Worm (Caenorhabditis elegans) whole organism, L3 larva: ENCODE results near the gene F47B7.4.

Experiments
- ama-1 ChIP-seq: fragments of 150-350 bp; optimal IDR thresholded peaks from 2 replicates; lab custom pipeline; 2018
- ceh-28 ChIP-seq: fragments of 150-350 bp; optimal IDR thresholded peaks from 2 replicates; lab custom pipeline; 2014; ENCODE audit warnings: missing biosample characterization, missing genetic modification reagents, missing genetic modification characterization
- egl-27 ChIP-seq: sonication (generic microtip); optimal IDR thresholded peaks from 4 replicates; lab custom pipeline; 2017; ENCODE audit warnings: missing biosample characterization, missing genetic modification reagents, missing genetic modification characterization
- elt-2 ChIP-seq: sonication (generic microtip); optimal IDR thresholded peaks from 2 replicates; lab custom pipeline; 2016; ENCODE audit warnings: missing genetic modification reagents, mild to moderate bottlenecking, missing genetic modification characterization, missing compliant biosample characterization
- elt-3 ChIP-seq, 3 experiments: fragments of 150-350 bp in 1 of 3; sonication (generic microtip) in 2 of 3; optimal IDR thresholded peaks; 2 replicates in 2 of 3; 4 replicates in 1 of 3; lab custom pipeline; 2014 to 2017; ENCODE audit warnings: missing biosample characterization in 3 of 3, missing genetic modification characterization in 3 of 3
- fkh-10 ChIP-seq: sonication (generic microtip); optimal IDR thresholded peaks from 2 replicates; lab custom pipeline; 2017; ENCODE audit warnings: missing biosample characterization, missing genetic modification reagents, missing genetic modification characterization
- fos-1 ChIP-seq: fragments of 150-350 bp; optimal IDR thresholded peaks from 2 replicates; lab custom pipeline; 2014; ENCODE audit warnings: missing biosample characterization, missing genetic modification characterization
- jun-1 ChIP-seq: fragments of 150-350 bp; optimal IDR thresholded peaks from 2 replicates; lab custom pipeline; 2014; ENCODE audit warnings: missing biosample characterization, missing genetic modification reagents, missing genetic modification characterization
- mdl-1 ChIP-seq: fragments of 150-350 bp; optimal IDR thresholded peaks from 2 replicates; lab custom pipeline; 2014; ENCODE audit warnings: missing biosample characterization, missing genetic modification characterization
- nfya-1 ChIP-seq: sonication (generic microtip); optimal IDR thresholded peaks from 2 replicates; lab custom pipeline; 2017; ENCODE audit warnings: missing genetic modification characterization, mild to moderate bottlenecking, missing compliant biosample characterization, antibody characterized with exemption, moderate library complexity; ENCODE audit not compliant: insufficient read depth
- nhr-76 ChIP-seq: fragments of 150-350 bp; sonication (generic microtip); optimal IDR thresholded peaks from 5 replicates; lab custom pipeline; 2014; ENCODE audit warnings: missing biosample characterization, missing genetic modification characterization
- nhr-77 ChIP-seq: fragments of 150-350 bp; optimal IDR thresholded peaks from 2 replicates; lab custom pipeline; 2014; ENCODE audit warnings: missing biosample characterization, missing genetic modification characterization
- zag-1 ChIP-seq: fragments of 150-350 bp; optimal IDR thresholded peaks from 2 replicates; lab custom pipeline; 2014; ENCODE audit warnings: missing biosample characterization, missing genetic modification characterization
- ztf-11 ChIP-seq: fragments of 150-350 bp; optimal IDR thresholded peaks from 2 replicates; lab custom pipeline; 2014; ENCODE audit warnings: missing biosample characterization, missing genetic modification characterization

ce11 chrX:3803314-3803713 is 36.9 kb upstream of the F47B7.4 start, which contains the start of gene F35A5.8:
- TF ChIP-seq elt-3 (tag; optimal IDR thresholded peaks at IDR 0.05; lab: Kevin White, UChicago) (no peak), ceh-28 (peak; percentile 12), ama-1 (no peak), mdl-1 (tag; lab: Kevin White, UChicago) (no peak), ztf-11 (tag; lab: Kevin White, UChicago) (no peak), zag-1 (tag; lab: Kevin White, UChicago) (no peak), nhr-76 (tag; lab: Kevin White, UChicago) (no peak), fos-1 (tag; lab: Kevin White, UChicago) (no peak), fkh-10 (no peak), egl-27 (tag; lab: Kevin White, UChicago) (no peak), elt-2 (tag; lab: Kevin White, UChicago) (peak; percentile 58), nfya-1 (tag; lab: Kevin White, UChicago) (peak; percentile 75), nhr-77 (tag; lab: Kevin White, UChicago) (no peak), jun-1 (tag; lab: Kevin White, UChicago) (no peak)
